Fruit fly (Drosophila melanogaster) whole organism, embryonic: ENCODE measurements around the gene Cp190.

Source experiments
- Atf-2 ChIP-seq: fragments of 200-800 bp; sonication (Bioruptor generic); optimal IDR thresholded peaks from 2 replicates; lab custom pipeline; 2016; ENCODE audit warnings: missing biosample characterization, missing genetic modification characterization
- Atf3 ChIP-seq: fragments of 200-800 bp; sonication (Bioruptor generic); optimal IDR thresholded peaks from 3 replicates; lab custom pipeline; 2016; ENCODE audit warnings: missing biosample characterization, missing genetic modification characterization
- BtbVII ChIP-seq: fragments of 200-800 bp; sonication (Bioruptor generic); optimal IDR thresholded peaks from 3 replicates; lab custom pipeline; 2017; ENCODE audit warnings: missing biosample characterization, mild to moderate bottlenecking, missing genetic modification characterization
- CG10209 ChIP-seq: fragments of 200-800 bp; sonication (Bioruptor generic); optimal IDR thresholded peaks from 3 replicates; lab custom pipeline; 2017; ENCODE audit warnings: missing biosample characterization, mild to moderate bottlenecking, missing genetic modification characterization, missing genetic modification reagents
- CG10274 ChIP-seq: fragments of 200-800 bp; sonication (Bioruptor generic); optimal IDR thresholded peaks from 3 replicates; lab custom pipeline; 2017; ENCODE audit warnings: missing biosample characterization, mild to moderate bottlenecking, missing genetic modification characterization
- CG10959 ChIP-seq: fragments of 200-800 bp; sonication (Bioruptor generic); IDR thresholded peaks from 2 replicates; pipeline ENCODE4 v1.3.6; 2022; ENCODE audit warnings: missing biosample characterization, missing genetic modification characterization
- CG11456 ChIP-seq: fragments of 200-800 bp; sonication (Bioruptor generic); IDR thresholded peaks from 3 replicates; pipeline ENCODE4 v1.3.6; 2022; ENCODE audit warnings: missing biosample characterization, missing genetic modification characterization
- CG12071 ChIP-seq: fragments of 200-800 bp; sonication (Bioruptor generic); optimal IDR thresholded peaks from 3 replicates; lab custom pipeline; 2018; ENCODE audit warnings: missing biosample characterization, mild to moderate bottlenecking, missing genetic modification characterization
- CG12219 ChIP-seq: fragments of 200-800 bp; sonication (Bioruptor generic); optimal IDR thresholded peaks from 3 replicates; lab custom pipeline; 2018; ENCODE audit warnings: missing biosample characterization, mild to moderate bottlenecking, missing genetic modification characterization
- CG1647 ChIP-seq: fragments of 200-800 bp; sonication (Bioruptor generic); optimal IDR thresholded peaks from 3 replicates; lab custom pipeline; 2016; ENCODE audit warnings: missing biosample characterization, missing genetic modification characterization
- CG2120 ChIP-seq: fragments of 200-800 bp; sonication (Bioruptor generic); optimal IDR thresholded peaks from 3 replicates; lab custom pipeline; 2016; ENCODE audit warnings: missing biosample characterization, missing genetic modification characterization
- CG30431 ChIP-seq: fragments of 200-800 bp; sonication (Bioruptor generic); optimal IDR thresholded peaks from 2 replicates; lab custom pipeline; 2017; ENCODE audit warnings: missing biosample characterization, missing genetic modification characterization
- CG3163 ChIP-seq: fragments of 200-800 bp; sonication (Bioruptor generic); optimal IDR thresholded peaks from 3 replicates; lab custom pipeline; 2016; ENCODE audit warnings: missing biosample characterization, missing genetic modification characterization
- CG7963 ChIP-seq: fragments of 200-800 bp; sonication (Bioruptor generic); IDR thresholded peaks from 3 replicates; pipeline ENCODE4 v1.3.6; 2022; ENCODE audit warnings: missing biosample characterization, missing genetic modification characterization; ENCODE audit not compliant: partially characterized antibody
- CG8359 ChIP-seq: fragments of 200-800 bp; sonication (Bioruptor generic); optimal IDR thresholded peaks from 2 replicates; lab custom pipeline; 2017; ENCODE audit warnings: missing biosample characterization, mild to moderate bottlenecking, missing genetic modification characterization, borderline replicate concordance
- D ChIP-seq, 2 experiments: fragments of 200-800 bp in 1 of 2; fragments of >200 bp in 1 of 2; sonication (Bioruptor generic) in 1 of 2; optimal IDR thresholded peaks; 2 replicates in 1 of 2; 3 replicates in 1 of 2; lab custom pipeline; 2017; ENCODE audit warnings: mild to moderate bottlenecking in 1 of 2, missing biosample characterization in 1 of 2, missing genetic modification characterization in 1 of 2, missing genetic modification reagents in 1 of 2
- Dip3 ChIP-seq: fragments of 200-800 bp; sonication (Bioruptor generic); optimal IDR thresholded peaks from 3 replicates; lab custom pipeline; 2016; ENCODE audit warnings: missing biosample characterization, missing genetic modification characterization
- Drgx ChIP-seq: fragments of 200-800 bp; sonication (Bioruptor generic); IDR thresholded peaks from 2 replicates; pipeline ENCODE4 v1.3.6; 2022; ENCODE audit warnings: missing biosample characterization, missing genetic modification characterization
- HmgD ChIP-seq: fragments of 200-800 bp; sonication (Bioruptor generic); optimal IDR thresholded peaks from 3 replicates; lab custom pipeline; 2016; ENCODE audit warnings: missing biosample characterization, missing genetic modification characterization
- Oli ChIP-seq: fragments of 200-800 bp; sonication (Bioruptor generic); optimal IDR thresholded peaks from 2 replicates; lab custom pipeline; 2018; ENCODE audit warnings: missing biosample characterization, mild to moderate bottlenecking, missing genetic modification characterization, moderate library complexity
- PHDP ChIP-seq: fragments of 200-800 bp; sonication (Bioruptor generic); optimal IDR thresholded peaks from 3 replicates; lab custom pipeline; 2018; ENCODE audit warnings: missing biosample characterization, mild to moderate bottlenecking, missing genetic modification characterization, moderate library complexity
- Sry-δ ChIP-seq: fragments of 200-800 bp; sonication (Bioruptor generic); optimal IDR thresholded peaks from 2 replicates; lab custom pipeline; 2016; ENCODE audit warnings: missing biosample characterization, missing genetic modification characterization
- Tbp ChIP-seq: fragments of >200 bp; optimal IDR thresholded peaks from 2 replicates; lab custom pipeline; 2018; ENCODE audit warnings: missing biosample characterization, missing genetic modification characterization
- abd-A ChIP-seq: fragments of 200-800 bp; sonication (Bioruptor generic); optimal IDR thresholded peaks from 3 replicates; lab custom pipeline; 2019; ENCODE audit warnings: missing biosample characterization, mild to moderate bottlenecking, missing genetic modification characterization, moderate library complexity
- ac ChIP-seq: fragments of 200-800 bp; sonication (Bioruptor generic); optimal IDR thresholded peaks from 3 replicates; lab custom pipeline; 2017; ENCODE audit warnings: missing biosample characterization, mild to moderate bottlenecking, missing genetic modification characterization
- bigmax ChIP-seq: fragments of 200-800 bp; sonication (Bioruptor generic); optimal IDR thresholded peaks from 2 replicates; lab custom pipeline; 2018; ENCODE audit warnings: missing biosample characterization, mild to moderate bottlenecking, missing genetic modification characterization
- cad ChIP-seq: fragments of >200 bp; optimal IDR thresholded peaks from 2 replicates; lab custom pipeline; 2017; ENCODE audit warnings: missing biosample characterization, missing genetic modification characterization
- cas ChIP-seq: fragments of 200-800 bp; sonication (Bioruptor generic); IDR thresholded peaks from 2 replicates; pipeline ENCODE4 v1.3.6; 2022; ENCODE audit warnings: missing biosample characterization, missing genetic modification characterization
- chif ChIP-seq, 2 experiments: fragments of 200-800 bp; sonication (Bioruptor generic); optimal IDR thresholded peaks; 3 replicates each; lab custom pipeline; 2016; ENCODE audit warnings: missing biosample characterization in 2 of 2, missing genetic modification characterization in 2 of 2
- corto ChIP-seq: fragments of 200-800 bp; sonication (Bioruptor generic); optimal IDR thresholded peaks from 2 replicates; lab custom pipeline; 2016; ENCODE audit warnings: missing biosample characterization, mild to moderate bottlenecking, missing genetic modification characterization, moderate library complexity
- dati ChIP-seq: fragments of 200-800 bp; sonication (Bioruptor generic); IDR thresholded peaks from 2 replicates; pipeline ENCODE4 v1.3.6; 2022; ENCODE audit warnings: missing biosample characterization, missing genetic modification characterization
- dysf ChIP-seq: fragments of 200-800 bp; sonication (Bioruptor generic); IDR thresholded peaks from 3 replicates; pipeline ENCODE4 v1.3.6; 2022; ENCODE audit warnings: missing biosample characterization, missing genetic modification characterization
- emc ChIP-seq: fragments of 200-800 bp; sonication (Bioruptor generic); optimal IDR thresholded peaks from 2 replicates; lab custom pipeline; 2016; ENCODE audit warnings: missing biosample characterization, missing genetic modification characterization
- ewg ChIP-seq: fragments of 200-800 bp; sonication (Bioruptor generic); optimal IDR thresholded peaks from 3 replicates; lab custom pipeline; 2017; ENCODE audit warnings: mild to moderate bottlenecking, missing biosample characterization, missing genetic modification reagents, missing genetic modification characterization
- eyg ChIP-seq: fragments of 200-800 bp; sonication (Bioruptor generic); optimal IDR thresholded peaks from 3 replicates; lab custom pipeline; 2016; ENCODE audit warnings: missing biosample characterization, missing genetic modification characterization
- gfzf ChIP-seq: fragments of 200-800 bp; sonication (Bioruptor generic); optimal IDR thresholded peaks from 2 replicates; lab custom pipeline; 2016; ENCODE audit warnings: missing biosample characterization, mild to moderate bottlenecking, missing genetic modification characterization, moderate library complexity
- grn ChIP-seq: fragments of 200-800 bp; sonication (Bioruptor generic); optimal IDR thresholded peaks from 3 replicates; lab custom pipeline; 2017; ENCODE audit warnings: missing biosample characterization, missing genetic modification characterization
- her ChIP-seq: fragments of 200-800 bp; sonication (Bioruptor generic); optimal IDR thresholded peaks from 2 replicates; lab custom pipeline; 2016; ENCODE audit warnings: missing biosample characterization, missing genetic modification characterization
- inv ChIP-seq: fragments of 200-800 bp; sonication (Bioruptor generic); IDR thresholded peaks from 2 replicates; pipeline ENCODE4 v1.3.6; 2022; ENCODE audit warnings: missing biosample characterization, missing genetic modification characterization; ENCODE audit not compliant: partially characterized antibody
- knrl ChIP-seq: fragments of 200-800 bp; sonication (Bioruptor generic); IDR thresholded peaks from 3 replicates; pipeline ENCODE4 v1.3.6; 2022; ENCODE audit warnings: missing biosample characterization, missing genetic modification characterization; ENCODE audit not compliant: partially characterized antibody
- lilli ChIP-seq: fragments of 200-800 bp; sonication (Bioruptor generic); optimal IDR thresholded peaks from 3 replicates; lab custom pipeline; 2016; ENCODE audit warnings: missing biosample characterization, missing genetic modification characterization
- nmo ChIP-seq: fragments of 200-800 bp; sonication (Bioruptor generic); optimal IDR thresholded peaks from 2 replicates; lab custom pipeline; 2018; ENCODE audit warnings: missing biosample characterization, mild to moderate bottlenecking, missing genetic modification characterization, moderate library complexity
- p53 ChIP-seq: fragments of 200-800 bp; sonication (Bioruptor generic); optimal IDR thresholded peaks from 2 replicates; lab custom pipeline; 2016; ENCODE audit warnings: missing biosample characterization, missing genetic modification characterization
- pnt ChIP-seq: fragments of 200-800 bp; sonication (Bioruptor generic); optimal IDR thresholded peaks from 3 replicates; lab custom pipeline; 2016; ENCODE audit warnings: missing biosample characterization, missing genetic modification characterization
- pzg ChIP-seq: fragments of 200-800 bp; sonication (Bioruptor generic); optimal IDR thresholded peaks from 3 replicates; lab custom pipeline; 2018; ENCODE audit warnings: missing biosample characterization, mild to moderate bottlenecking, missing genetic modification characterization, moderate library complexity
- seq ChIP-seq: fragments of 200-800 bp; sonication (Bioruptor generic); IDR thresholded peaks from 2 replicates; pipeline ENCODE4 v1.3.6; 2022; ENCODE audit warnings: missing biosample characterization, missing genetic modification characterization
- shn ChIP-seq: fragments of 200-800 bp; sonication (Bioruptor generic); optimal IDR thresholded peaks from 3 replicates; lab custom pipeline; 2016; ENCODE audit warnings: missing biosample characterization, missing genetic modification characterization
- zf30C ChIP-seq: fragments of 200-800 bp; sonication (Bioruptor generic); optimal IDR thresholded peaks from 3 replicates; lab custom pipeline; 2018; ENCODE audit warnings: missing biosample characterization, mild to moderate bottlenecking, missing genetic modification characterization

The Cp190 gene

dm6 chr3R:15262710-15263672 lies 12.1 kb downstream of the Cp190 start, which contains the start of the genes eIF2gamma and Set (continued):
- no peak for TF ChIP-seq Drgx (GFP tag; lab: Robert Waterston, UW)
- peak; percentile 78; the same call in 2 of the 3 replicates for TF ChIP-seq CG11456 (GFP tag; lab: Robert Waterston, UW)
- peak; percentile 24; the same call in 1 of the 2 replicates for TF ChIP-seq CG10959
- TF ChIP-seq abd-A (tag; lab: Kevin White, UChicago) = no peak
- TF ChIP-seq corto (GFP tag; lab: Kevin White, UChicago) = no peak
- no peak for TF ChIP-seq BtbVII
- TF ChIP-seq zf30C (GFP tag; lab: Kevin White, UChicago) = no peak
- TF ChIP-seq cas (GFP tag; lab: Robert Waterston, UW) = 0 out of 2 replicates have a peak, but pooled peaks have one; percentile 29
- no peak for TF ChIP-seq CG10274 (GFP tag; lab: Kevin White, UChicago)
- peak; percentile 28 for TF ChIP-seq her (GFP tag; lab: Kevin White, UChicago)
- peak; percentile 43 for TF ChIP-seq D (optimal IDR thresholded peaks at IDR 0.05; lab: Kevin White, UChicago)
- TF ChIP-seq D (GFP tag; optimal IDR thresholded peaks at IDR 0.05; lab: Kevin White, UChicago) = no peak
- peak; percentile 96 for TF ChIP-seq pzg (GFP tag; lab: Kevin White, UChicago)
- TF ChIP-seq knrl = peak; percentile 94
- TF ChIP-seq pnt (GFP tag; lab: Kevin White, UChicago) = no peak
- TF ChIP-seq nmo = peak; percentile 54
- no peak for TF ChIP-seq CG1647 (GFP tag; lab: Kevin White, UChicago)
- peak; percentile 11 for TF ChIP-seq Atf-2 (GFP tag; lab: Kevin White, UChicago)
- TF ChIP-seq Atf3 (GFP tag; lab: Kevin White, UChicago) = peak; percentile 28
- TF ChIP-seq dysf = peak; percentile 44; the same call in 1 of the 3 replicates
- no peak for TF ChIP-seq emc (GFP tag; lab: Kevin White, UChicago)
- no peak for TF ChIP-seq dati (GFP tag; lab: Robert Waterston, UW)
- TF ChIP-seq PHDP (tag; lab: Kevin White, UChicago) = no peak
- peak; percentile 5 for TF ChIP-seq p53 (GFP tag; lab: Kevin White, UChicago)
- no peak for TF ChIP-seq grn (GFP tag; lab: Kevin White, UChicago)
- TF ChIP-seq seq = 0 out of 2 replicates have a peak, but pooled peaks have one; percentile 11
- TF ChIP-seq lilli (GFP tag; lab: Kevin White, UChicago) = peak; percentile 63
- TF ChIP-seq ewg = no peak
- TF ChIP-seq shn (GFP tag; lab: Kevin White, UChicago) = no peak
- TF ChIP-seq CG30431 (GFP tag; lab: Kevin White, UChicago) = no peak
- no peak for TF ChIP-seq ac (GFP tag; lab: Kevin White, UChicago)
- no peak for TF ChIP-seq CG12219 (GFP tag; lab: Kevin White, UChicago)
- no peak for TF ChIP-seq chif (GFP tag; optimal IDR thresholded peaks at IDR 0.05; lab: Kevin White, UChicago)
- TF ChIP-seq inv (GFP tag; lab: Robert Waterston, UW) = peak; percentile 96
- TF ChIP-seq CG10209 (GFP tag; lab: Kevin White, UChicago) = no peak
- peak; percentile 17 for TF ChIP-seq Tbp
- peak; percentile 61 for TF ChIP-seq CG2120 (GFP tag; lab: Kevin White, UChicago)
- TF ChIP-seq Sry-δ (GFP tag; lab: Kevin White, UChicago) = peak; percentile 92
- peak; percentile 22 for TF ChIP-seq gfzf (GFP tag; lab: Kevin White, UChicago)
- TF ChIP-seq eyg (GFP tag; lab: Kevin White, UChicago) = peak; percentile 19
- peak; percentile 59 for TF ChIP-seq Dip3 (GFP tag; lab: Kevin White, UChicago)
- TF ChIP-seq CG12071 (GFP tag; lab: Kevin White, UChicago) = no peak
- no peak for TF ChIP-seq cad
- TF ChIP-seq Oli (tag; lab: Kevin White, UChicago) = no peak
- TF ChIP-seq CG7963 (GFP tag; lab: Robert Waterston, UW) = peak; percentile 98
- peak; percentile 9 for TF ChIP-seq CG3163 (GFP tag; lab: Kevin White, UChicago)
- TF ChIP-seq CG8359 (GFP tag; lab: Kevin White, UChicago) = no peak
- TF ChIP-seq bigmax = peak; percentile 95
- TF ChIP-seq HmgD (GFP tag; lab: Kevin White, UChicago) = peak; percentile 79
